Worm (Caenorhabditis elegans): ENCODE results near the gene Y38F1A.1.

Gene Y38F1A.1

DNA sequence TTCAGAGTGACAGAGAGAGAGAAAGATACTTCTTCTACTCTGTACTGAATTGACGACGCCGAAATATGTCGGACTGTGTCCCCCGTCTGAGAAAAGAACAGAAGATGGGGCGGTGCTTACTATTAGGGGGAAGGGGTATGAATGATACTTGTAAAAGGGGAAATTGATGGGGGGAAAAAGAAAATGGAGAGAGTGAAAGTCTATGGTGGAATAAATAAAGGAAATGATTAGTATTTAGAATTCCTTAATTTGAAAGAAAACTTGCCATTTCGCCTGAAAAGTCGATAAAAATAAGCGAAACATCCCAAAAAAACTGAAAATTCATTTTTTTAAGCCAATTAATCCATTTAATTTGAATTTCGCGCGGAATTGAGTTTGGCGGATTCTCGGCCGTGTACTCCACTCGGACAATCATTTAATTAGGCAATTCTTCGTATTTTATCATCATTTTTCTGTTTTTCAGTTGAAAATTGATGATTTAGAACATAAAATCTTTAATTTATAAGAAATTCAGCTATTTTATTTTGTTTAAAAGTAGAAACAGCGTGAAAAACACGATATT, 40.0 kb downstream of the Y38F1A.1 start, which contains the start of gene F35C5.12 (continued):
- no peak for TF ChIP-seq cey-2 (tag; optimal IDR thresholded peaks at IDR 0.05; ENCODE audit: borderline replicate concordance, insufficient read depth)
- no peak for TF ChIP-seq ceh-82 (tag; optimal IDR thresholded peaks at IDR 0.05)
- no peak for TF ChIP-seq egl-27 (tag; optimal IDR thresholded peaks at IDR 0.05)
- no peak for TF ChIP-seq mep-1 (tag; optimal IDR thresholded peaks at IDR 0.05)
- TF ChIP-seq hif-1 (tag; optimal IDR thresholded peaks at IDR 0.05) = peak in 1 of 2 experiments; percentile 57
- TF ChIP-seq aha-1 (tag) = peak; percentile 66
- peak; percentile 96 for TF ChIP-seq mes-2 (tag; optimal IDR thresholded peaks at IDR 0.05; ENCODE audit: poor library complexity, severe bottlenecking)
- TF ChIP-seq ceh-44 (GFP tag; IDR thresholded peaks at IDR 0.05) = 0 out of 2 replicates have a peak, but pooled peaks have one; percentile 34
- no peak for TF ChIP-seq lin-39 (tag; optimal IDR thresholded peaks at IDR 0.05)
- no peak for TF ChIP-seq snpc-4 (tag; optimal IDR thresholded peaks at IDR 0.05)

DNA sequence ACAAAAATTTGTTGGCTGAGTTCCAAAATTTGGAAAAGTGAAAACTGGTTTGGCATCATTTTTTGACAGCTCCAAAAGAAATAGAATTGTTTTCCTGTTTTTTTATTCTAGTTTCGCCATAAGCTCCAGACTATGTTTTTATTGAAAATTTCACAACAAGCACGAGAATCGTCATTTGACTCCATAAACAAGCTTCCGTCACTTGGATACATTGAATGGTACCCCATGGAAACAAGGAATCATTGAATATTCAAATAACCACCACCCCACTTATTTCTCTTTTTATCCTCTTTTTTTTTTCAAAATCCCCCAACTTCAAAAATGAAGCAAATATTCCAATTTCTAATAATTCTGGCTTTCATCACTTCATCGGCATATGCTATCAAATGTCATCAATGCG, 45.8 kb downstream of the Y38F1A.1 start, which contains the start of gene ddn-2:
Gene ddn-2 (plus strand): TSS at position 301 of the 400 bp plus-strand sequence.
- TF ChIP-seq set-16 (GFP tag; IDR thresholded peaks at IDR 0.05) = no peak
- no peak for TF ChIP-seq nhr-25 (tag; optimal IDR thresholded peaks at IDR 0.05; ENCODE audit: borderline replicate concordance, insufficient read depth)
- TF ChIP-seq mep-1 (tag; optimal IDR thresholded peaks at IDR 0.05) = no peak
- no peak for TF ChIP-seq lin-1 (GFP tag; IDR thresholded peaks at IDR 0.05)
- no peak for TF ChIP-seq nhr-102 (tag; optimal IDR thresholded peaks at IDR 0.05)
- no peak for TF ChIP-seq mes-2 (tag; optimal IDR thresholded peaks at IDR 0.05; ENCODE audit: poor library complexity, severe bottlenecking)
- TF ChIP-seq zfp-2 (tag; optimal IDR thresholded peaks at IDR 0.05) = no peak
- TF ChIP-seq ceh-28 (tag; optimal IDR thresholded peaks at IDR 0.05) = no peak
- TF ChIP-seq hlh-11 (tag; optimal IDR thresholded peaks at IDR 0.05) = no peak
- no peak for TF ChIP-seq ZK546.5 (tag; optimal IDR thresholded peaks at IDR 0.05)
- no peak for TF ChIP-seq sdz-12 (GFP tag; optimal IDR thresholded peaks at IDR 0.05)
- TF ChIP-seq lin-15B (tag; optimal IDR thresholded peaks at IDR 0.05) = no peak
- no peak for TF ChIP-seq saeg-2 (GFP tag; IDR thresholded peaks at IDR 0.05)
- no peak for TF ChIP-seq spr-3 (GFP tag; optimal IDR thresholded peaks at IDR 0.05)
- no peak for TF ChIP-seq F49E8.2 (tag; optimal IDR thresholded peaks at IDR 0.05; ENCODE audit: borderline replicate concordance)
- TF ChIP-seq ceh-44 (GFP tag; IDR thresholded peaks at IDR 0.05) = no peak
- TF ChIP-seq F10B5.3 (tag; optimal IDR thresholded peaks at IDR 0.05) = no peak

DNA sequence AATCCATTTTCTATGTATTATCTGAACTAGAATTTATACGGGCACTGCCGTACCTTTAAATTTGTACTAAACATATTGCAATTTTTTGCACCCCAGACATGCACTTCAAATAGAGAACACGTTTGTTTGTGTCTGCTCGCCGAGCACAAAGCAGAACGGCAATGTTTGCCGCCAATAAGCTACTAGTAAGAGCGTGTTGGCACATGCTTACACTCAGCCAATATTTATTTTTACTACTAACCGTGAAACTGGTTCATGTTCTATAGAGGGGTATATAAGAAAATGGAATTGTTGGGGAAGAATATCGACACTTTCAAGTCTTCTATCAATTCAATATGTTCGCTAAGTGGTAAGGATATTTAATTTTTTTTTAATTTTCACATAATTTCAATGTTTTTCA, 47.5 kb downstream of the Y38F1A.1 start, which contains the start of gene nspb-11:
Gene nspb-11 (plus strand): TSS at position 301 of the 400 bp plus-strand sequence.
- TF ChIP-seq unc-62 (GFP tag; optimal IDR thresholded peaks at IDR 0.05 in 1 of 2) (peak in 1 of 2 experiments; percentile 13), unc-62 (tag; optimal IDR thresholded peaks at IDR 0.05) (no peak), ztf-11 (tag; optimal IDR thresholded peaks at IDR 0.05) (no peak), gei-8 (GFP tag; optimal IDR thresholded peaks at IDR 0.05) (no peak), R02D3.7 (tag; optimal IDR thresholded peaks at IDR 0.05) (no peak), duxl-1 (tag; optimal IDR thresholded peaks at IDR 0.05; ENCODE audit: poor library complexity) (no peak)

DNA sequence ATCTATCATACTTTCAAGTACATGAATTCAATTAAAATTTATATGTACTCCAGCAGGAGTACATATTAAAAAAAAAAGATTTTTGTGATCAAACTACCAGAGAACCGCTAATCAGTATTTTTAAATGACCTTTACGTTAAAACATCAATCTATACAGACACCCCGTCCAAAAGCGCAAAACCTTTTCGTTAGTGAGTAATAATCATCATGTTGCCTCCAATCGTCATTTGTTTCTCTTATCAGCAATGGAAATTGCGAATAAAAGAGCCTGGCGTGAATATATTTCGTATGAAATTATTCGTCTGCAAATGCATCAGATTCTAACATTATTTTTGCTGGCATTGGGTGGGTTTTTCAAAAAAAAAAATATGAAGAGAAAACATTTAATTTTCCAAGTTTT, 50.4 kb downstream of the Y38F1A.1 start, which contains the start of gene clec-66:
Gene clec-66 (plus strand): TSS at position 225 of the 400 bp plus-strand sequence.
- TF ChIP-seq pqm-1 (tag; optimal IDR thresholded peaks at IDR 0.05) (peak; percentile 67), dmd-6 (GFP tag; IDR thresholded peaks at IDR 0.05) (peak; percentile 47; the same call in 1 of the 2 replicates), lir-3 (tag; optimal IDR thresholded peaks at IDR 0.05) (no peak), ceh-28 (tag; optimal IDR thresholded peaks at IDR 0.05) (no peak), hif-1 (tag; optimal IDR thresholded peaks at IDR 0.05) (no peak), egl-27 (tag; optimal IDR thresholded peaks at IDR 0.05) (no peak), lsy-2 (tag; optimal IDR thresholded peaks at IDR 0.05) (no peak), nhr-6 (tag; optimal IDR thresholded peaks at IDR 0.05) (peak; percentile 30)

Data from whole organism, L4 larva.